Worm (Caenorhabditis elegans): ENCODE results near the gene cwn-1.

Gene cwn-1

DNA sequence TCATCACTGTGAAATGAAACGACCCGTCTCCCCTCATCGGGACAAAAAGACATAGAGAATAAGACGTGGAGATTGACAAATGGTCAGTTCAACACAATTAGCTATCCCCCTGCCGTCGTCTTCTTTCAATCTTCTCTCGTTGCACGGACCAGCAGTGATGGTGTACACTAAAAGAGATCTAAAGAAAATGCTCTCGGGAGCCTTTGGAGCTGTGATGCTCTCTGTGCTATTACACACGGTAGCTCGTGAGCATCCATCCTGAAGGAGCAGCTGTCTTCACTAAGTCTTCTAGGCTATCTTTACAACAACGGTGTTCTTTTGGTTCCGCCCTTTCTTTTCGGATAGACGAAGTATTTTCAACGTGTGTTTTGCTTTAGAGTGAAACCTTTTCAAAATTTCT lies 27.9 kb upstream of the cwn-1 start:
- TF ChIP-seq F13C5.2 (tag; optimal IDR thresholded peaks at IDR 0.05) (no peak), sea-1 (GFP tag; conservative IDR thresholded peaks at IDR 0.05) (no peak), tra-4 (tag; optimal IDR thresholded peaks at IDR 0.05) (no peak), hmg-4 (GFP tag; optimal IDR thresholded peaks at IDR 0.05) (no peak)

DNA sequence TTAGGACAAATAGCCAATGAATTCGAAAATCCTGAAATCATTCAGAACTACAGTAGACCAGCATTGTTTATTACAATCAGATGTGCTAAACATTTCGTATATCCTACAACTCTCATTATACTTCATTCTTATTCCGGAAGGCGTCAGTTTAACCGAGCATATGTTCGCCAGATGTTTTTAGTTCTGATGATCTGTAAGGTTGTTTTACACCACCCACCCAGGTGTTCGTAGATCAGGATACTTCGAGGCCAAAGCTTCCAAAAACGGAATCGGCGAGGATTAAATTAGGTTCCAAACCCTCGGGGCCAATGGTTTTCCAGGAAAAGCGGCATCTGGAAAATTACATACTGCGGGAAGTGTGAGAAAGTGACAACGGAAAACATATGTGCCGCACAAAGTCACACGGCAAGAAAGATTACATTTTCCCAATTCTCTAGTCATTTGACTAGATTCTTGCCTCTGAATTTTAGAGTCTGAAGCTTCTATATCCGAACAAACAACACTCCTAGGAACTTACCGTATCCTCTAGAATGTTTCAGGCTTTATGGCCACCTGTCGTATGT lies 27.2 kb upstream of the cwn-1 start:
- TF ChIP-seq sea-1 (GFP tag; conservative IDR thresholded peaks at IDR 0.05) (no peak), tra-4 (tag; optimal IDR thresholded peaks at IDR 0.05) (no peak), hmbx-1 (tag; optimal IDR thresholded peaks at IDR 0.05) (no peak), pes-1 (GFP tag; IDR thresholded peaks at IDR 0.05) (no peak), F13C5.2 (tag; optimal IDR thresholded peaks at IDR 0.05) (no peak), tbx-37 (GFP tag; conservative IDR thresholded peaks at IDR 0.05) (no peak), ceh-13 (GFP tag; optimal IDR thresholded peaks at IDR 0.05) (no peak), aly-1 (tag; optimal IDR thresholded peaks at IDR 0.05) (no peak), ets-7 (tag; optimal IDR thresholded peaks at IDR 0.05) (no peak), hmg-4 (GFP tag; optimal IDR thresholded peaks at IDR 0.05) (no peak), tbx-11 (GFP tag; IDR thresholded peaks at IDR 0.05) (no peak), B0310.2 (tag; optimal IDR thresholded peaks at IDR 0.05) (no peak), hnd-1 (tag; optimal IDR thresholded peaks at IDR 0.05) (no peak), ama-1 (optimal IDR thresholded peaks at IDR 0.05) (no peak), flt-1 (GFP tag; IDR thresholded peaks at IDR 0.05) (no peak), scrt-1 (GFP tag; IDR thresholded peaks at IDR 0.05) (no peak), ceh-36 (tag; optimal IDR thresholded peaks at IDR 0.05) (no peak)

- TF ChIP-seq B0310.2 (tag; optimal IDR thresholded peaks at IDR 0.05): no peak
- TF ChIP-seq tra-4 (tag; optimal IDR thresholded peaks at IDR 0.05): no peak
- no peak for TF ChIP-seq tbx-11 (GFP tag; IDR thresholded peaks at IDR 0.05)
- no peak for TF ChIP-seq tbx-37 (GFP tag; conservative IDR thresholded peaks at IDR 0.05)
- TF ChIP-seq pes-1 (GFP tag; IDR thresholded peaks at IDR 0.05): no peak
- TF ChIP-seq ets-7 (tag; optimal IDR thresholded peaks at IDR 0.05): no peak
Observed at ce11 chrII:159294-159922, 26.0 kb upstream of the cwn-1 start.

- TF ChIP-seq hmg-4 (GFP tag; optimal IDR thresholded peaks at IDR 0.05): no peak
- TF ChIP-seq flt-1 (GFP tag; IDR thresholded peaks at IDR 0.05): no peak
- TF ChIP-seq F13C5.2 (tag; optimal IDR thresholded peaks at IDR 0.05): no peak
- TF ChIP-seq aly-1 (tag; optimal IDR thresholded peaks at IDR 0.05): no peak
Observed at ce11 chrII:158004-158731, 24.8 kb upstream of the cwn-1 start.

- TF ChIP-seq B0310.2 (tag; optimal IDR thresholded peaks at IDR 0.05): no peak
- no peak for TF ChIP-seq flt-1 (GFP tag; IDR thresholded peaks at IDR 0.05)
- TF ChIP-seq hmg-4 (GFP tag; optimal IDR thresholded peaks at IDR 0.05): no peak
- TF ChIP-seq scrt-1 (GFP tag; IDR thresholded peaks at IDR 0.05): no peak
- TF ChIP-seq ceh-13 (GFP tag; optimal IDR thresholded peaks at IDR 0.05): no peak
- no peak for TF ChIP-seq tbx-11 (GFP tag; IDR thresholded peaks at IDR 0.05)
- TF ChIP-seq aly-1 (tag; optimal IDR thresholded peaks at IDR 0.05): no peak
- no peak for TF ChIP-seq hmbx-1 (tag; optimal IDR thresholded peaks at IDR 0.05)
- no peak for TF ChIP-seq ets-7 (tag; optimal IDR thresholded peaks at IDR 0.05)
- TF ChIP-seq tra-4 (tag; optimal IDR thresholded peaks at IDR 0.05): no peak
- no peak for TF ChIP-seq hnd-1 (tag; optimal IDR thresholded peaks at IDR 0.05)
- no peak for TF ChIP-seq F13C5.2 (tag; optimal IDR thresholded peaks at IDR 0.05)
- TF ChIP-seq ama-1 (optimal IDR thresholded peaks at IDR 0.05): no peak
- TF ChIP-seq tbx-37 (GFP tag; conservative IDR thresholded peaks at IDR 0.05): no peak
- no peak for TF ChIP-seq sea-1 (GFP tag; conservative IDR thresholded peaks at IDR 0.05)
- TF ChIP-seq ceh-36 (tag; optimal IDR thresholded peaks at IDR 0.05): no peak
- TF ChIP-seq pes-1 (GFP tag; IDR thresholded peaks at IDR 0.05): no peak
Observed at ce11 chrII:156999-157499, 23.7 kb upstream of the cwn-1 start.

ce11 chrII:155904-156303 lies 22.5 kb upstream of the cwn-1 start, which contains the start of gene mrpl-28:
Gene mrpl-28, minus strand, starts transcription at chrII:156009.
- TF ChIP-seq F13C5.2 (tag; optimal IDR thresholded peaks at IDR 0.05) (peak; percentile 66), scrt-1 (GFP tag; IDR thresholded peaks at IDR 0.05) (0 out of 2 replicates have a peak, but pooled peaks have one; percentile 15), aly-1 (tag; optimal IDR thresholded peaks at IDR 0.05) (no peak), sea-1 (GFP tag; conservative IDR thresholded peaks at IDR 0.05) (0 out of 2 replicates have a peak, but pooled peaks have one; percentile 42)

DNA sequence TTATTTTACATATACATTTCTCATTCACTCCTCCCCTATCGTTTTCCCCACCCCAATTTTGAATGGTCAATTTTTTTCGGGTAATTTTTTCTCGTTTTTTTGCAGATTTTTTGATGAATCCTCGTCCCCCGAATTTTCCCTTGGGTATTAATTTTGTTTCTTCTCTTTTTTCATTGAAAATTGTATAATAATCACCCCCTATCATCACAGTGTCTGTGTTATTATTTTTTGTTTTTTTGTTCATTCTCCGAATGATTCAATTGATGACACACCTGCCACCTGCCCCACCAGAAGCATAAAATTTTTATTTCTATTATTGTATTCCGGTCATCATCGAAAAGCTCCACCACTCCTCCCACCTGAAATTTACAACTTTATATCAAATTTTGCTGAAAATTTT lies 18.9 kb upstream of the cwn-1 start, which contains the start of gene T25D3.3:
T25D3.3 (plus strand) TSS at position 301 of the 400 bp plus-strand sequence.
- no peak for TF ChIP-seq F13C5.2 (tag; optimal IDR thresholded peaks at IDR 0.05)
- no peak for TF ChIP-seq B0310.2 (tag; optimal IDR thresholded peaks at IDR 0.05)
- TF ChIP-seq pes-1 (GFP tag; IDR thresholded peaks at IDR 0.05): no peak
- no peak for TF ChIP-seq tbx-11 (GFP tag; IDR thresholded peaks at IDR 0.05)
- TF ChIP-seq hnd-1 (tag; optimal IDR thresholded peaks at IDR 0.05): no peak
- TF ChIP-seq flt-1 (GFP tag; IDR thresholded peaks at IDR 0.05): no peak
- TF ChIP-seq ets-7 (tag; optimal IDR thresholded peaks at IDR 0.05): no peak
- no peak for TF ChIP-seq aly-1 (tag; optimal IDR thresholded peaks at IDR 0.05)
- TF ChIP-seq tbx-37 (GFP tag; conservative IDR thresholded peaks at IDR 0.05): no peak
- no peak for TF ChIP-seq ceh-13 (GFP tag; optimal IDR thresholded peaks at IDR 0.05)
- no peak for TF ChIP-seq sea-1 (GFP tag; conservative IDR thresholded peaks at IDR 0.05)
- TF ChIP-seq ama-1 (optimal IDR thresholded peaks at IDR 0.05): no peak

All from whole organism, early embryonic.